Fruit fly (Drosophila melanogaster) S2 (cell line): ENCODE data around the gene CG3224.

Experiments used
- CG8478 ChIP-seq: fragments of >200 bp; optimal IDR thresholded peaks from 2 replicates; lab custom pipeline; 2018
- CTCF ChIP-seq, 2 experiments: fragments of >200 bp; optimal IDR thresholded peaks; 2 replicates each; lab custom pipeline; 2018

dm6 chrX:6708138-6708537, 46.9 kb upstream of the CG3224 start:
- no peak for TF ChIP-seq CG8478 (lab: Kevin White, UChicago)
- TF ChIP-seq CTCF (optimal IDR thresholded peaks at IDR 0.05; lab: Kevin White, UChicago), result no peak
